Worm (Caenorhabditis elegans): ENCODE data around the gene selt-1.2.
A peak's percentile ranks its signal among the peaks of the same experiment; 100 is the strongest.

selt-1.2 gene

DNA sequence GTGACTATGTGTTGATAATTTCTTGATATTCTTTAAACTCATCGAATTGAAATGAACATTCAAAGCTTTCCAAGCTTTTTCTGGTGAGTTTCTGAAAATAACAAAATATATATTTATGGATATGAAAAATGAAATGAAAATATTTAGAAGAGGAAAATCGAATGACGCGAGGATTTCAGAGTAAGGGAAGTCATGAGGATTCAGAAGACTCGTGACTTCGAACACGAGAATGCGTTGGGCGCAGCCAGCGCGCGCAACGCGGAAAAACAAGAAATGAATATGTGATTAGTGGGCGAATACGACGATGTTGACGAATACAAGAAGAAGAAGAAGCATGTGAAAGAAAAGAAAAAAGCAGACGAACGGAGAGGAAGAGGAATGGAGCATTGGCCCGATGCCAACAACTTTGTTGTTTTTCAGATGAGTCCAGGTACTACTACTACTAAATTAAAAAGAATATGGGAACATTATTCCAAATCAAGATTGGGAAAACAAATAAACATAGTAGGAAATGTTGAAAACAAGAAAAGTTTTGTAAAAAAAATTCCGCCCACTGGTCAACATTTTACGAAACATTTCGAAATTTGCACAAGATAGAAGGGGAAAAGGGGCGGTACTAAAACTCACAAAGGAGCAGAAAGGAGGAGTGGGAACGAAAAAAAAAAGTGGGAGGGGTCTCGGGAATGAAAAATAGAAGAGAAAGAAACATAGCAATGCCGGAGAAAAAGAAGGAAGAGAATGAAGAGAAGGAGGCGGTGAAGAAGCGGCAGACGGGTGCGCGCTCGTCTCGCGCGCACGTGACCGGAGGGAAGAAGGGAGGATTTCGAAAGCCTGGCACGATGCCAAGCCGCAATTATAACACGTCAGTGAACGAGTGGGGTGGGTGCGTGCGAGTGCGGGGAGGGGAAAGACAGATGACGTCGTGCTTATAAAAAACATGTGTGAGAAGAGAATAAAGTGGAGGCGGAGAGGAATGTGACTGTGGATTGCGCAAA is 31.7 kb downstream of the selt-1.2 start (continued):
- no peak for TF ChIP-seq snpc-1.3 (tag; optimal IDR thresholded peaks at IDR 0.05; ENCODE audit: insufficient read depth)
- peak; percentile 3 for TF ChIP-seq nhr-80 (tag; optimal IDR thresholded peaks at IDR 0.05)
- no peak for TF ChIP-seq ccch-3 (GFP tag; optimal IDR thresholded peaks at IDR 0.05)
- TF ChIP-seq unc-130 (GFP tag; optimal IDR thresholded peaks at IDR 0.05), result no peak
- TF ChIP-seq attf-5 (GFP tag; optimal IDR thresholded peaks at IDR 0.05), result peak; percentile 78
- peak; percentile 12 for TF ChIP-seq ztf-18 (tag; optimal IDR thresholded peaks at IDR 0.05)
- TF ChIP-seq nfya-2 (GFP tag; IDR thresholded peaks at IDR 0.05), result no peak
- TF ChIP-seq lin-26 (GFP tag; IDR thresholded peaks at IDR 0.05), result peak; percentile 80; the same call in 1 of the 2 replicates
- TF ChIP-seq egl-18 (GFP tag; IDR thresholded peaks at IDR 0.05), result peak; percentile 84
- no peak for TF ChIP-seq hlh-12 (tag; optimal IDR thresholded peaks at IDR 0.05)
- 0 out of 2 replicates have a peak, but pooled peaks have one; percentile 43 for TF ChIP-seq attf-3 (GFP tag; conservative IDR thresholded peaks at IDR 0.05)
- peak; percentile 96 for TF ChIP-seq somi-1 (GFP tag; optimal IDR thresholded peaks at IDR 0.05)
- 0 out of 2 replicates have a peak, but pooled peaks have one; percentile 13 for TF ChIP-seq Y67H2A.10 (GFP tag; conservative IDR thresholded peaks at IDR 0.05)
- TF ChIP-seq let-607 (tag; optimal IDR thresholded peaks at IDR 0.05), result no peak
- peak; percentile 45 for TF ChIP-seq mxl-1 (tag; optimal IDR thresholded peaks at IDR 0.05)
- TF ChIP-seq dpff-1 (tag; optimal IDR thresholded peaks at IDR 0.05), result no peak
- peak; percentile 73 for TF ChIP-seq madf-10 (tag; optimal IDR thresholded peaks at IDR 0.05)
- peak; percentile 82 for TF ChIP-seq pbrm-1 (GFP tag; IDR thresholded peaks at IDR 0.05)
- TF ChIP-seq nfyb-1 (GFP tag; IDR thresholded peaks at IDR 0.05), result peak; percentile 91
- TF ChIP-seq F39B2.1 (GFP tag; IDR thresholded peaks at IDR 0.05), result no peak
- peak; percentile 29 for TF ChIP-seq tlf-1 (GFP tag; optimal IDR thresholded peaks at IDR 0.05)
- no peak for TF ChIP-seq xnd-1 (tag; optimal IDR thresholded peaks at IDR 0.05)
- TF ChIP-seq lin-35 (GFP tag; optimal IDR thresholded peaks at IDR 0.05), result peak in 1 of 3 experiments; percentile 85
- no peak; the same call in 1 of the 2 replicates for TF ChIP-seq madf-3 (GFP tag; IDR thresholded peaks at IDR 0.05)
- no peak for TF ChIP-seq madf-8 (GFP tag; conservative IDR thresholded peaks at IDR 0.05)
- no peak for TF ChIP-seq him-1 (tag; optimal IDR thresholded peaks at IDR 0.05)
- peak; percentile 94 for TF ChIP-seq egrh-3 (GFP tag; IDR thresholded peaks at IDR 0.05)
- peak; percentile 67 for TF ChIP-seq rcor-1 (GFP tag; IDR thresholded peaks at IDR 0.05)
- TF ChIP-seq ztf-22 (GFP tag; optimal IDR thresholded peaks at IDR 0.05), result peak; percentile 92
- TF ChIP-seq akir-1 (GFP tag; optimal IDR thresholded peaks at IDR 0.05), result no peak
- no peak for TF ChIP-seq bed-2 (GFP tag; IDR thresholded peaks at IDR 0.05)
- TF ChIP-seq snpc-1.1 (tag; optimal IDR thresholded peaks at IDR 0.05; ENCODE audit: insufficient read depth), result no peak
- peak; percentile 62 for TF ChIP-seq hmg-1.2 (GFP tag; IDR thresholded peaks at IDR 0.05)
- peak; percentile 83 for TF ChIP-seq F52B5.7 (tag; optimal IDR thresholded peaks at IDR 0.05)
- peak; percentile 68 for TF ChIP-seq ceh-100 (GFP tag; IDR thresholded peaks at IDR 0.05)
- TF ChIP-seq lir-1 (GFP tag; conservative IDR thresholded peaks at IDR 0.05), result peak; percentile 62
- no peak for TF ChIP-seq efl-1 (GFP tag; optimal IDR thresholded peaks at IDR 0.05)
- TF ChIP-seq mes-4 (tag; optimal IDR thresholded peaks at IDR 0.05), result no peak
- peak; percentile 82 for TF ChIP-seq Y53G8AR.9 (GFP tag; conservative IDR thresholded peaks at IDR 0.05)
- peak; percentile 86 for TF ChIP-seq dox-1 (GFP tag; IDR thresholded peaks at IDR 0.05)
- TF ChIP-seq K11D2.4 (GFP tag; IDR thresholded peaks at IDR 0.05), result peak; percentile 95
- peak; percentile 83 for TF ChIP-seq snpc-4 (GFP tag; optimal IDR thresholded peaks at IDR 0.05)
- peak; percentile 83 to 86 (median 84) for TF ChIP-seq snpc-4 (tag; optimal IDR thresholded peaks at IDR 0.05)
- peak; percentile 49 for TF ChIP-seq tbp1 (GFP tag; optimal IDR thresholded peaks at IDR 0.05)
- peak; percentile 78 for TF ChIP-seq lin-40 (tag; optimal IDR thresholded peaks at IDR 0.05)
- peak; percentile 74; the same call in 1 of the 2 replicates for TF ChIP-seq egl-44 (GFP tag; IDR thresholded peaks at IDR 0.05)
